Fruit fly (Drosophila melanogaster) whole organism, wandering third instar larva: ENCODE measurements around the gene CG15040.

Source experiments
- HLH106 ChIP-seq: fragments of 200-800 bp; optimal IDR thresholded peaks from 3 replicates; lab custom pipeline; 2019; ENCODE audit warnings: missing biosample characterization, mild to moderate bottlenecking, missing genetic modification characterization, moderate library complexity
- Mio ChIP-seq: sonication (Bioruptor generic); optimal IDR thresholded peaks from 2 replicates; lab custom pipeline; 2016; ENCODE audit warnings: missing biosample characterization, missing genetic modification characterization
- N ChIP-seq: fragments of >200 bp; optimal IDR thresholded peaks from 2 replicates; lab custom pipeline; 2018; ENCODE audit warnings: missing biosample characterization, missing external identifiers, missing genetic modification characterization
- dl ChIP-seq, 2 experiments: fragments of 175-275, 200-275 bp in 1 of 2; fragments of 200-275 bp in 1 of 2; sonication (Bioruptor generic); optimal IDR thresholded peaks; lab custom pipeline; 2018; ENCODE audit warnings: mild to moderate bottlenecking in 2 of 2, missing biosample characterization in 2 of 2, missing genetic modification characterization in 2 of 2, moderate library complexity in 2 of 2; ENCODE audit not compliant: partially characterized antibody in 2 of 2, insufficient read depth in 1 of 2

- TF ChIP-seq N (GFP tag; lab: Kevin White, UChicago) = no peak
- TF ChIP-seq Mio = no peak
- no peak for TF ChIP-seq HLH106 (tag; lab: Kevin White, UChicago)
- no peak for TF ChIP-seq dl (GFP tag; optimal IDR thresholded peaks at IDR 0.05; lab: Kevin White, UChicago; ENCODE audit: insufficient read depth in 1 of 2, partially characterized antibody in 2 of 2)
These were observed 56.8 kb downstream of the CG15040 start for dm6 chrX:18560584-18560983.
